Worm (Caenorhabditis elegans) whole organism, L3 larva: Measurements from ENCODE around the gene tre-4.

Source experiments
- ceh-16 ChIP-seq: sonication (generic microtip); optimal IDR thresholded peaks from 2 replicates; lab custom pipeline; 2017; ENCODE audit warnings: missing biosample characterization, missing genetic modification characterization
- egl-27 ChIP-seq: sonication (generic microtip); optimal IDR thresholded peaks from 4 replicates; lab custom pipeline; 2017; ENCODE audit warnings: missing biosample characterization, missing genetic modification reagents, missing genetic modification characterization
- lin-15B ChIP-seq: fragments of 150-350 bp; optimal IDR thresholded peaks from 2 replicates; lab custom pipeline; 2014; ENCODE audit warnings: missing biosample characterization, missing genetic modification characterization
- lin-39 ChIP-seq: fragments of 150-350 bp; optimal IDR thresholded peaks from 2 replicates; lab custom pipeline; 2018; ENCODE audit warnings: missing biosample characterization, missing genetic modification reagents, missing genetic modification characterization
- nhr-11 ChIP-seq: fragments of 150-350 bp; optimal IDR thresholded peaks from 2 replicates; lab custom pipeline; 2014; ENCODE audit warnings: missing biosample characterization, missing genetic modification characterization
- nhr-23 ChIP-seq: fragments of 150-350 bp; optimal IDR thresholded peaks from 2 replicates; lab custom pipeline; 2014; ENCODE audit warnings: missing biosample characterization, missing genetic modification reagents, missing genetic modification characterization
- nhr-237 ChIP-seq: fragments of 150-350 bp; optimal IDR thresholded peaks from 2 replicates; lab custom pipeline; 2014; ENCODE audit warnings: missing biosample characterization, missing genetic modification characterization
- zag-1 ChIP-seq: fragments of 150-350 bp; optimal IDR thresholded peaks from 2 replicates; lab custom pipeline; 2014; ENCODE audit warnings: missing biosample characterization, missing genetic modification characterization

DNA sequence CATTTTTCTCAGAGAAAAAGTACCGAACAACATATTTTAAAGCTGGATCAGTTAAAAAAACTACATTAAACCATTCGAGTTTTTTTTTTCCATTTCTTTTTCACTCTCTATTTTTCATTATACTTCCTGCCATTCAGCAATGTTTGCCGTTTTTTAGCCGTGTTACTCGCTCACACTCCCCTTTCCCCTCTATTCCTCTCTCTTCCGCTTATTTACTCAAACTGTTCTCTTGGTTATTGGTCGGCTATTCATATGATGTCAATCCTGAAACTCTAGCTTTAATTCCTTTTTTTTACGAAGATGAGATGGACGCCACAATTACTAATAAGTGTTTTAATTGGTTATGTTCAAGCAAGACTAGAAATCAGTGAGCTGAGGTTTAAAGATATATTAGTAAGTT, at the start of gene tre-4:
- no peak for TF ChIP-seq nhr-11 (tag; lab: Kevin White, UChicago)
- no peak for TF ChIP-seq nhr-237
- TF ChIP-seq ceh-16 (tag; lab: Kevin White, UChicago): no peak
- no peak for TF ChIP-seq egl-27
- no peak for TF ChIP-seq zag-1 (tag; lab: Kevin White, UChicago)
- no peak for TF ChIP-seq nhr-23
- no peak for TF ChIP-seq lin-15B (tag; lab: Kevin White, UChicago)
- TF ChIP-seq lin-39: no peak
